Fruit fly (Drosophila melanogaster): Measurements from ENCODE around the gene Spn28B.

DNA sequence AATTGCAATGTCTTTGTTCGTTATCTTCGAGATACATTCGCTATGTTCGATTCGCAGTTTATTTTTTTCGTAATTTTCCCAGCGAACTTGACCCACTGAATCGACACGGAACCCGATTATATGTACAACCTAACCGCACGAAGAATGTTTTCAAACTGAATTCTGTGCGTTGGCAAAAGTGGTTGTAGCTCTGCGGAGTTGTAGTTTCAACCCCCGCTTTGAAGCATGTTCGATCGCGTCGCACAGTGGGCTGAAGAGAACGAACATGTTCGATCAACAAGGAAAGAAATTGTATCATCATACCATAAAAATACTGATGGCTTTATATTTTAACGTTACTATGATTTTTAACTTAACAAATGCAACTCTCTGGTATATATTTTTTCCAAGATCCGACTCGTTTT, 37.5 kb upstream of the Spn28B start:
- TF ChIP-seq psq (optimal IDR thresholded peaks at IDR 0.05) (no peak), pan (optimal IDR thresholded peaks at IDR 0.05) (no peak)

Measured in whole organism.